Worm (Caenorhabditis elegans) whole organism, mixed stage, embryonic: Measurements from ENCODE around the gene pole-4.

Experiments
- M03D4.4 ChIP-seq: sonication (generic microtip); optimal IDR thresholded peaks from 2 replicates; lab custom pipeline; 2017; ENCODE audit warnings: mild to moderate bottlenecking, missing genetic modification characterization, missing compliant biosample characterization
- blmp-1 ChIP-seq: fragments of 150-350 bp; optimal IDR thresholded peaks from 2 replicates; lab custom pipeline; 2014; ENCODE audit warnings: missing biosample characterization, missing genetic modification characterization
- ceh-39 ChIP-seq: fragments of 150-350 bp; optimal IDR thresholded peaks from 2 replicates; lab custom pipeline; 2014; ENCODE audit warnings: missing biosample characterization, missing genetic modification characterization
- ceh-43 ChIP-seq: fragments of 200-800 bp; sonication (Bioruptor generic); optimal IDR thresholded peaks from 2 replicates; lab custom pipeline; 2018; ENCODE audit warnings: mild to moderate bottlenecking, missing genetic modification characterization, moderate library complexity, missing compliant biosample characterization
- ceh-83 ChIP-seq: fragments of 200-800 bp; sonication (Bioruptor generic); optimal IDR thresholded peaks from 2 replicates; lab custom pipeline; 2018; ENCODE audit warnings: mild to moderate bottlenecking, missing genetic modification characterization, missing compliant biosample characterization
- ces-1 ChIP-seq: fragments of 150-350 bp; optimal IDR thresholded peaks from 2 replicates; lab custom pipeline; 2014; ENCODE audit warnings: missing biosample characterization, missing genetic modification reagents, missing genetic modification characterization
- drap-1 ChIP-seq: fragments of 200-800 bp; sonication (Bioruptor generic); optimal IDR thresholded peaks from 3 replicates; lab custom pipeline; 2018; ENCODE audit warnings: mild to moderate bottlenecking, missing genetic modification characterization, missing compliant biosample characterization
- elt-1 ChIP-seq: sonication (generic microtip); optimal IDR thresholded peaks from 2 replicates; lab custom pipeline; 2017; ENCODE audit warnings: missing genetic modification characterization, mild to moderate bottlenecking, missing compliant biosample characterization, antibody characterized with exemption, moderate library complexity, borderline replicate concordance; ENCODE audit not compliant: insufficient read depth
- elt-3 ChIP-seq: fragments of 150-350 bp; optimal IDR thresholded peaks from 2 replicates; lab custom pipeline; 2014; ENCODE audit warnings: missing biosample characterization, missing genetic modification characterization
- flh-1 ChIP-seq: fragments of 200-800 bp; sonication (Bioruptor generic); optimal IDR thresholded peaks from 2 replicates; lab custom pipeline; 2018; ENCODE audit warnings: mild to moderate bottlenecking, missing genetic modification characterization, moderate library complexity, missing compliant biosample characterization
- ham-2 ChIP-seq: fragments of 200-800 bp; sonication (Bioruptor generic); optimal IDR thresholded peaks from 2 replicates; lab custom pipeline; 2018; ENCODE audit warnings: mild to moderate bottlenecking, missing genetic modification characterization, missing compliant biosample characterization
- hlh-1 ChIP-seq: fragments of 150-350 bp; optimal IDR thresholded peaks from 2 replicates; lab custom pipeline; 2014; ENCODE audit warnings: missing biosample characterization, missing genetic modification reagents, missing genetic modification characterization
- lin-32 ChIP-seq: fragments of 200-800 bp; sonication (Bioruptor generic); optimal IDR thresholded peaks from 2 replicates; lab custom pipeline; 2018; ENCODE audit warnings: mild to moderate bottlenecking, missing genetic modification characterization, missing compliant biosample characterization
- lsy-2 ChIP-seq: fragments of 150-350 bp; optimal IDR thresholded peaks from 2 replicates; lab custom pipeline; 2014; ENCODE audit warnings: missing biosample characterization, missing genetic modification characterization
- mab-5 ChIP-seq: fragments of 150-350 bp; optimal IDR thresholded peaks from 2 replicates; lab custom pipeline; 2014; ENCODE audit warnings: missing biosample characterization, missing genetic modification characterization
- mls-2 ChIP-seq: sonication (generic microtip); optimal IDR thresholded peaks from 2 replicates; lab custom pipeline; 2016; ENCODE audit warnings: mild to moderate bottlenecking, missing genetic modification characterization, moderate library complexity, missing compliant biosample characterization
- nhr-12 ChIP-seq: fragments of 150-350 bp; optimal IDR thresholded peaks from 2 replicates; lab custom pipeline; 2014; ENCODE audit warnings: missing biosample characterization, missing genetic modification characterization
- nhr-2 ChIP-seq: fragments of 150-350 bp; optimal IDR thresholded peaks from 2 replicates; lab custom pipeline; 2014; ENCODE audit warnings: missing biosample characterization, missing genetic modification characterization
- nhr-237 ChIP-seq: fragments of 150-350 bp; optimal IDR thresholded peaks from 2 replicates; lab custom pipeline; 2014; ENCODE audit warnings: missing biosample characterization, missing genetic modification characterization
- nhr-28 ChIP-seq: fragments of 150-350 bp; optimal IDR thresholded peaks from 2 replicates; lab custom pipeline; 2014; ENCODE audit warnings: missing biosample characterization, missing genetic modification characterization
- nhr-76 ChIP-seq: sonication (generic microtip); optimal IDR thresholded peaks from 2 replicates; lab custom pipeline; 2017; ENCODE audit warnings: missing biosample characterization, missing genetic modification characterization
- pha-4 ChIP-seq: fragments of 150-350 bp; optimal IDR thresholded peaks from 2 replicates; lab custom pipeline; 2018; ENCODE audit warnings: missing biosample characterization, missing genetic modification reagents, missing genetic modification characterization
- snpc-4 ChIP-seq: fragments of 150-350 bp; optimal IDR thresholded peaks from 2 replicates; lab custom pipeline; 2014; ENCODE audit warnings: missing biosample characterization, missing genetic modification characterization
- tbx-8 ChIP-seq: fragments of 200-800 bp; sonication (Bioruptor generic); optimal IDR thresholded peaks from 2 replicates; lab custom pipeline; 2018; ENCODE audit warnings: mild to moderate bottlenecking, missing genetic modification characterization, moderate library complexity, missing compliant biosample characterization
- unc-39 ChIP-seq: fragments of 150-350 bp; optimal IDR thresholded peaks from 2 replicates; lab custom pipeline; 2014; ENCODE audit warnings: missing biosample characterization, missing genetic modification characterization
- unc-62 ChIP-seq: fragments of 150-350 bp; optimal IDR thresholded peaks from 2 replicates; lab custom pipeline; 2014; ENCODE audit warnings: missing biosample characterization, missing genetic modification reagents, missing genetic modification characterization
- zip-8 ChIP-seq: fragments of 150-350 bp; optimal IDR thresholded peaks from 2 replicates; lab custom pipeline; 2014; ENCODE audit warnings: missing biosample characterization, missing genetic modification characterization
- ztf-11 ChIP-seq: fragments of 150-350 bp; optimal IDR thresholded peaks from 2 replicates; lab custom pipeline; 2014; ENCODE audit warnings: missing biosample characterization, missing genetic modification characterization

pole-4 gene

DNA sequence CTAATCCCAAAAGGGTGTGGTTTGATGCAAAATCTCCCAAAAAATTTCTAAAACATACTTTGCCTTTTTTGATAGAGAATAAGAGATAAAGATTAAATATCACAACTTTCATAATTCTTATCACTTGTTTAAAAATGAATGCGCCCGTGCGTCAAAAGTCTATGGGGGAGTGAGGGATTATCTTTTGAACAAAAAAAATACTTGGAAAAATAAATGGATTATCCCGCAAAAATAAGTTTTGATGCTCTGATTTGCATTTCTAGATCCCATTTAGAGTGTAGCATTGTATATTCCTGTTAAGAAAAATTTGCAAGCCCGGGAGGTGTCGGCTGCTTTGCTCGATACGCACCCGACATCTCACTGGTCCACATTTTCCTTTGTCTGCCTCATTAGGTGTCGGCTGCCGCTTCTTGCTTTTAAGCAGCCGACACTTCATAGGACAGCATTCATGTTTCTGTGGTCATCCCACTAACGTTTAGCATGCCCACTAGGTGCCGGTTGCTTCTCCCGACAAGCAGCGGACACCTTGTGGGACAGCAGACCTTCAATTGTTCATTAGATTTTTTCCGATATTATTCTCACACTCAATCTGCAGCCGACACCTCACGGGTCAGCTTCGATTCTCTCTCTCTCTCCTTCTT, 33.6 kb downstream of the pole-4 start:
- TF ChIP-seq ceh-83 (no peak), blmp-1 (no peak), elt-1 (tag; lab: Kevin White, UChicago) (no peak), mls-2 (tag; lab: Kevin White, UChicago) (no peak), ceh-39 (tag; lab: Kevin White, UChicago) (no peak), tbx-8 (GFP tag; lab: Kevin White, UChicago) (no peak), ceh-43 (GFP tag; lab: Kevin White, UChicago) (no peak), ham-2 (GFP tag; lab: Kevin White, UChicago) (no peak), elt-3 (no peak), flh-1 (GFP tag; lab: Kevin White, UChicago) (no peak), nhr-76 (tag; lab: Kevin White, UChicago) (no peak), unc-39 (no peak), hlh-1 (tag; lab: Kevin White, UChicago) (no peak), ces-1 (GFP tag; lab: Kevin White, UChicago) (no peak), pha-4 (no peak), drap-1 (GFP tag; lab: Kevin White, UChicago) (no peak)

DNA sequence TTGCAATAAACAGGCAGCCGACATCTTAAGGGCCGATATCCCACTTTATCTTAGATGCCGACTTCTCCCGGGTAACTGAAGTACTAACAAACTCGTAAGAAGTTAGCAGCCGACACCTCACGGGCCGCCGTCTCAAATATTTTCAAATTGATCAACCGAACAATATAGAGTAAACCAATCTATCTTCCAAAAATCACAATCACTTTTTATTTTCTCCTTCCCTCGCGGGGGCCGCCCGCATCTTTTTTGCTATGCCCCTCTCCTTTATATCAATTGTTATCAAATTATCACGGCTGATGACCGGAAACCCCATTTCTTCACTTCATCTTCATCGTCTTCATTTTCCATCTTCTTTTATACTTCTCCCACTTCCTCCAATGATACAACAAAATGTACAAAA, 40.4 kb downstream of the pole-4 start:
- TF ChIP-seq tbx-8 (GFP tag; lab: Kevin White, UChicago) (no peak), nhr-237 (tag; lab: Kevin White, UChicago) (no peak), ham-2 (GFP tag; lab: Kevin White, UChicago) (no peak), mls-2 (tag; lab: Kevin White, UChicago) (no peak), mab-5 (tag; lab: Kevin White, UChicago) (no peak), lin-32 (GFP tag; lab: Kevin White, UChicago) (no peak)

DNA sequence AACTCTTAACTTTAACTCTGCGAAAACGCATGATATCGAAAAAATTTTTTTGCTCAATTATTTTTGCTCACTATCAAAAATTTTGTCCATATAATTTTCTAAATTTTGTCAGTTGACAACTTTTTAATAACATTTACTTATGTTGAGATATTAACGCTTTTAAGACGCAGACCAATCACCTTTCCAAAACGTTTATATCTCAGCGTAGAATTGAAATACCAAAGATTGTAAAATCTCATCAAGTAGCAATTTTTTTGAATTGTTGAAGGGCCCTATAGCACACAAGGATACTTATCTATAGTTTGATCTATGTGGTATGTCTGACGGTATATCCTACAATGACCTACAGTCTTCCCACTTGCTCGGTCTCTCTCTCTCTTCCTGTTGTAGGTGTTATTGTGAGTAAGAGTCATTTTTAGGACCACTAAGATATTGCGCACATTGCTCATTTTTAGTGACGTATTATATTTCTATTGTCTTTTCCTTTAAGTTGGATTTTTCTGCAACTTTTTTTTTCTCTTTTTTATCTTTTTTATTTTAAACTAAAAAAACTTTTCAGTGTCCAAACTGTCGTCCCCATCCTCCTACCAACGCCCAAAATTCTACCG, 49.9 kb downstream of the pole-4 start, which contains the start of gene pde-3:
Gene pde-3, plus strand, starts transcription at position 558 of the 608 bp plus-strand sequence.
- TF ChIP-seq elt-1 (tag; lab: Kevin White, UChicago) (no peak), ces-1 (GFP tag; lab: Kevin White, UChicago) (no peak), snpc-4 (tag; lab: Kevin White, UChicago) (no peak), lin-32 (GFP tag; lab: Kevin White, UChicago) (no peak), ztf-11 (tag; lab: Kevin White, UChicago) (no peak), drap-1 (GFP tag; lab: Kevin White, UChicago) (no peak), zip-8 (tag; lab: Kevin White, UChicago) (no peak), unc-62 (GFP tag; lab: Kevin White, UChicago) (no peak), ceh-43 (GFP tag; lab: Kevin White, UChicago) (no peak), mab-5 (tag; lab: Kevin White, UChicago) (no peak), ceh-39 (tag; lab: Kevin White, UChicago) (no peak), nhr-2 (tag; lab: Kevin White, UChicago) (no peak), M03D4.4 (tag; lab: Kevin White, UChicago) (no peak), lsy-2 (tag; lab: Kevin White, UChicago) (no peak), nhr-12 (tag; lab: Kevin White, UChicago) (no peak), nhr-28 (tag; lab: Kevin White, UChicago) (no peak), unc-39 (no peak), ham-2 (GFP tag; lab: Kevin White, UChicago) (no peak), blmp-1 (no peak), hlh-1 (tag; lab: Kevin White, UChicago) (no peak)
